Worm (Caenorhabditis elegans): ENCODE results near the gene skr-10.

- TF ChIP-seq daf-12 (tag; optimal IDR thresholded peaks at IDR 0.05) (no peak), dve-1 (tag; optimal IDR thresholded peaks at IDR 0.05; ENCODE audit: insufficient read depth) (no peak), jun-1 (tag; optimal IDR thresholded peaks at IDR 0.05) (no peak), nhr-28 (tag; optimal IDR thresholded peaks at IDR 0.05) (no peak), zip-11 (GFP tag; IDR thresholded peaks at IDR 0.05) (no peak)
Observed at ce11 chrIV:15949995-15950394, 3.4 kb downstream of the skr-10 start.
